Fruit fly (Drosophila melanogaster): ENCODE measurements around the gene CG5693.
A peak's percentile ranks its signal among the peaks of the same experiment; 100 is the strongest.

CG5693 gene

DNA sequence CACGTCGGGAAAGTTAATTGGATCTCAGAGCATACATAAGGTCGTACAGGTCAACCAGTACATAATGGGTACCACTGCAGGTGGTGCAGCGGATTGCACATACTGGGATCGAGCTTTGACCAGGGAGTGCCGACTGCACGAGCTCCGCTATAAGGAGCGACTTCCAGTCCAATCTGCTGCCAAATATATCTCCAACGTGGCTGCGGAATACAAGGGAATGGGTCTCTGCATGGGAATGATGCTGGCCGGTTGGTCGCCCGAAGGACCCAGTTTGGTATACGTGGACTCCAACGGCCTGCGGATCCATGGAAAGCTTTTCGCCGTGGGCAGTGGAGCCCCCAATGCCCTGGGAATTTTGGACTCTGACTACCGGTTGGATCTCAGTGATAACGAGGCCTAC is 15.7 kb upstream of the CG5693 start:
- TF ChIP-seq Abd-B (GFP tag; optimal IDR thresholded peaks at IDR 0.05) (no peak), OdsH (GFP tag; optimal IDR thresholded peaks at IDR 0.05) (no peak), Sp1 (GFP tag; optimal IDR thresholded peaks at IDR 0.05) (no peak), Rel (GFP tag; optimal IDR thresholded peaks at IDR 0.05) (no peak), Rel (tag; optimal IDR thresholded peaks at IDR 0.05) (no peak), Vsx2 (GFP tag; optimal IDR thresholded peaks at IDR 0.05; ENCODE audit: partially characterized antibody) (no peak), dsf (GFP tag; optimal IDR thresholded peaks at IDR 0.05; ENCODE audit: borderline replicate concordance) (no peak), N (GFP tag; optimal IDR thresholded peaks at IDR 0.05) (no peak)

DNA sequence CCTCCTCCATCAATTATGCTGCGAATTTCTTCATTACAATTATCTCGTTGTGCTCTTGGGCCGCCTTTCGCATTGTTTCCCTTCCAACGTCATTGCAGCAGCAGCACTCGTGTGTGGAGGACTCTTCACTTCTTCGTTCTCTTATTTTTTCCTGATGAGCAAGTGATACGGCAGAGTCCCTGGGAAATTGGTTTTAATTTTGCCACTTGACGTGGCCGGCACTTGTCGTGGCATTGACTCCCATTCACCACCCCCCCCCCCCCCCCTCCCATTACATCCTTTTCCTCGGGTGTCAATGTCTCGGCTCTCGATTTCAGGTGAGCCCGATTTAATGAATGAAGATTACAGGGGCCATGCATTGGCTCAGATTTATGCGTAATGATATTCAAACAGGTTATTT is 4.3 kb upstream of the CG5693 start:
- TF ChIP-seq brk (GFP tag; optimal IDR thresholded peaks at IDR 0.05) (no peak), tai (GFP tag; optimal IDR thresholded peaks at IDR 0.05) (no peak), GATAd (GFP tag; optimal IDR thresholded peaks at IDR 0.05) (no peak), Myc (optimal IDR thresholded peaks at IDR 0.05) (no peak), HLH106 (tag; optimal IDR thresholded peaks at IDR 0.05) (no peak), woc (GFP tag; optimal IDR thresholded peaks at IDR 0.05) (no peak), Dif (GFP tag; optimal IDR thresholded peaks at IDR 0.05; ENCODE audit: partially characterized antibody) (no peak), sv (GFP tag; optimal IDR thresholded peaks at IDR 0.05) (no peak), OdsH (GFP tag; optimal IDR thresholded peaks at IDR 0.05) (no peak), sage (GFP tag; optimal IDR thresholded peaks at IDR 0.05) (no peak), jim (GFP tag; optimal IDR thresholded peaks at IDR 0.05) (no peak), Hr78 (GFP tag; optimal IDR thresholded peaks at IDR 0.05) (no peak)

- no peak for TF ChIP-seq Hr83 (GFP tag; optimal IDR thresholded peaks at IDR 0.05; ENCODE audit: poor library complexity, severe bottlenecking)
- TF ChIP-seq Dif (GFP tag; optimal IDR thresholded peaks at IDR 0.05; ENCODE audit: partially characterized antibody) = no peak
- TF ChIP-seq Dfd (GFP tag; optimal IDR thresholded peaks at IDR 0.05) = no peak
- no peak for TF ChIP-seq sage (GFP tag; optimal IDR thresholded peaks at IDR 0.05)
- TF ChIP-seq sv (GFP tag; optimal IDR thresholded peaks at IDR 0.05) = no peak
- TF ChIP-seq foxo (GFP tag; optimal IDR thresholded peaks at IDR 0.05) = peak in 1 of 2 experiments; percentile 74
- TF ChIP-seq Hnf4 (GFP tag; optimal IDR thresholded peaks at IDR 0.05) = peak; percentile 65
- peak; percentile 66 for TF ChIP-seq OdsH (GFP tag; optimal IDR thresholded peaks at IDR 0.05)
- no peak for TF ChIP-seq Hr78 (GFP tag; optimal IDR thresholded peaks at IDR 0.05)
- no peak for TF ChIP-seq GATAd (GFP tag; optimal IDR thresholded peaks at IDR 0.05)
- TF ChIP-seq usp (GFP tag; optimal IDR thresholded peaks at IDR 0.05) = no peak
- no peak for TF ChIP-seq dl (GFP tag; optimal IDR thresholded peaks at IDR 0.05; ENCODE audit: insufficient read depth in 1 of 2, partially characterized antibody in 2 of 2)
- peak; percentile 71 for TF ChIP-seq fru (GFP tag; optimal IDR thresholded peaks at IDR 0.05)
- TF ChIP-seq Myc (optimal IDR thresholded peaks at IDR 0.05) = no peak
- TF ChIP-seq lola (GFP tag; optimal IDR thresholded peaks at IDR 0.05) = no peak
- peak; percentile 65 for TF ChIP-seq woc (GFP tag; optimal IDR thresholded peaks at IDR 0.05)
- TF ChIP-seq Sp1 (GFP tag; optimal IDR thresholded peaks at IDR 0.05) = peak; percentile 78
- peak; percentile 62 for TF ChIP-seq rgr (GFP tag; optimal IDR thresholded peaks at IDR 0.05)
- peak; percentile 34 for TF ChIP-seq br (GFP tag; optimal IDR thresholded peaks at IDR 0.05)
- TF ChIP-seq dsf (GFP tag; optimal IDR thresholded peaks at IDR 0.05; ENCODE audit: borderline replicate concordance) = no peak
- no peak for TF ChIP-seq Abd-B (GFP tag; optimal IDR thresholded peaks at IDR 0.05)
- peak; percentile 49 for TF ChIP-seq dmrt93B (GFP tag; optimal IDR thresholded peaks at IDR 0.05)
- peak; percentile 62 for TF ChIP-seq ey (GFP tag; optimal IDR thresholded peaks at IDR 0.05)
- TF ChIP-seq Mio (GFP tag; optimal IDR thresholded peaks at IDR 0.05) = no peak
- peak; percentile 43 for TF ChIP-seq Rel (GFP tag; optimal IDR thresholded peaks at IDR 0.05)
- TF ChIP-seq Rel (tag; optimal IDR thresholded peaks at IDR 0.05) = no peak
- TF ChIP-seq psq (GFP tag; optimal IDR thresholded peaks at IDR 0.05) = peak; percentile 80
- peak; percentile 67 for TF ChIP-seq CG9705 (GFP tag; optimal IDR thresholded peaks at IDR 0.05)
- TF ChIP-seq tai (GFP tag; optimal IDR thresholded peaks at IDR 0.05) = peak; percentile 34
- peak; percentile 85 for TF ChIP-seq HLH106 (tag; optimal IDR thresholded peaks at IDR 0.05)
- peak; percentile 84 for TF ChIP-seq brk (GFP tag; optimal IDR thresholded peaks at IDR 0.05)
- peak; percentile 34 for TF ChIP-seq Jra (GFP tag; optimal IDR thresholded peaks at IDR 0.05)
- TF ChIP-seq N (GFP tag; optimal IDR thresholded peaks at IDR 0.05) = no peak
- TF ChIP-seq Vsx2 (GFP tag; optimal IDR thresholded peaks at IDR 0.05; ENCODE audit: partially characterized antibody) = no peak
- TF ChIP-seq h (GFP tag; optimal IDR thresholded peaks at IDR 0.05) = peak; percentile 77
- TF ChIP-seq pan (optimal IDR thresholded peaks at IDR 0.05) = no peak
- TF ChIP-seq jim (GFP tag; optimal IDR thresholded peaks at IDR 0.05) = no peak
- no peak for TF ChIP-seq CrebA (GFP tag; optimal IDR thresholded peaks at IDR 0.05; ENCODE audit: borderline replicate concordance)
- no peak for TF ChIP-seq CG32264 (GFP tag; optimal IDR thresholded peaks at IDR 0.05)
Measured at dm6 chr2L:18003028-18003836, 3.2 kb upstream of the CG5693 start.

Measured in whole organism, wandering third instar larva.